Worm (Caenorhabditis elegans): Measurements from ENCODE around the gene col-90.
A peak's percentile ranks its signal among the peaks of the same experiment; 100 is the strongest.

ce11 chrIII:7907515-7907914 lies 41.1 kb upstream of the col-90 start, which contains the start of gene pcp-5:
- TF ChIP-seq pha-2 (tag; optimal IDR thresholded peaks at IDR 0.05) = no peak
- TF ChIP-seq C38D4.7 (GFP tag; optimal IDR thresholded peaks at IDR 0.05) = no peak
- TF ChIP-seq unc-42 (tag; optimal IDR thresholded peaks at IDR 0.05) = no peak
- TF ChIP-seq sox-2 (GFP tag; IDR thresholded peaks at IDR 0.05) = no peak
- peak; percentile 6 for TF ChIP-seq unc-55 (GFP tag; optimal IDR thresholded peaks at IDR 0.05)
- no peak for TF ChIP-seq ceh-18 (tag; optimal IDR thresholded peaks at IDR 0.05)
- TF ChIP-seq C08G9.2 (tag; optimal IDR thresholded peaks at IDR 0.05) = no peak
- no peak for TF ChIP-seq fkh-10 (GFP tag; optimal IDR thresholded peaks at IDR 0.05)
- no peak for TF ChIP-seq hlh-15 (tag; optimal IDR thresholded peaks at IDR 0.05)
- TF ChIP-seq nfya-1 (tag; optimal IDR thresholded peaks at IDR 0.05) = no peak
- TF ChIP-seq pat-9 (tag; optimal IDR thresholded peaks at IDR 0.05) = no peak
- no peak for TF ChIP-seq pha-4 (tag; optimal IDR thresholded peaks at IDR 0.05)
